Worm (Caenorhabditis elegans) whole organism, L1 larva: ENCODE data around the gene str-125.

Source experiments
- C04F5.9 ChIP-seq: sonication (generic microtip); optimal IDR thresholded peaks from 2 replicates; lab custom pipeline; 2016; ENCODE audit warnings: missing genetic modification characterization, missing compliant biosample characterization
- F16B12.6 ChIP-seq: fragments of 150-350 bp; optimal IDR thresholded peaks from 2 replicates; lab custom pipeline; 2014; ENCODE audit warnings: missing biosample characterization, missing genetic modification characterization
- Y116A8C.19 ChIP-seq: sonication (generic microtip); optimal IDR thresholded peaks from 2 replicates; lab custom pipeline; 2016; ENCODE audit warnings: missing compliant biosample characterization, missing genetic modification characterization, borderline replicate concordance
- ama-1 ChIP-seq: fragments of 150-350 bp; optimal IDR thresholded peaks from 2 replicates; lab custom pipeline; 2014
- blmp-1 ChIP-seq: fragments of 150-350 bp; optimal IDR thresholded peaks from 2 replicates; lab custom pipeline; 2014; ENCODE audit warnings: missing biosample characterization, missing genetic modification characterization
- ceh-63 ChIP-seq: fragments of 200-800 bp; sonication (Bioruptor generic); optimal IDR thresholded peaks from 2 replicates; lab custom pipeline; 2018; ENCODE audit warnings: mild to moderate bottlenecking, missing genetic modification characterization, missing compliant biosample characterization
- ceh-88 ChIP-seq: fragments of 200-800 bp; sonication (Bioruptor generic); IDR thresholded peaks from 2 replicates; pipeline ENCODE4 v1.3.6; 2022; ENCODE audit warnings: missing genetic modification characterization, missing compliant biosample characterization
- dpl-1 ChIP-seq, 3 experiments: fragments of 150-350 bp in 2 of 3; sonication (generic microtip) in 1 of 3; optimal IDR thresholded peaks; 2 replicates each; lab custom pipeline; 2014 to 2017; ENCODE audit warnings: missing biosample characterization in 3 of 3, missing genetic modification characterization in 3 of 3, missing genetic modification reagents in 3 of 3
- dsc-1 ChIP-seq: sonication (generic microtip); optimal IDR thresholded peaks from 2 replicates; lab custom pipeline; 2016; ENCODE audit warnings: mild to moderate bottlenecking, missing genetic modification characterization, missing compliant biosample characterization
- efl-1 ChIP-seq, 4 experiments: fragments of 150-350 bp; optimal IDR thresholded peaks in 3 of 4; peaks in 1 of 4; 1 replicate in 1 of 4; 2 replicates in 3 of 4; lab custom pipeline; 2014; ENCODE audit warnings: missing biosample characterization in 2 of 4, missing genetic modification characterization in 2 of 4, missing genetic modification reagents in 2 of 4
- efl-3 ChIP-seq: fragments of 200-800 bp; sonication (Bioruptor generic); optimal IDR thresholded peaks from 2 replicates; lab custom pipeline; 2018; ENCODE audit warnings: mild to moderate bottlenecking, missing genetic modification characterization, missing compliant biosample characterization
- fkh-8 ChIP-seq: sonication (generic microtip); optimal IDR thresholded peaks from 2 replicates; lab custom pipeline; 2016; ENCODE audit warnings: mild to moderate bottlenecking, missing genetic modification characterization, missing compliant biosample characterization
- fos-1 ChIP-seq: fragments of 150-350 bp; optimal IDR thresholded peaks from 2 replicates; lab custom pipeline; 2014; ENCODE audit warnings: missing biosample characterization, missing genetic modification characterization
- grh-1 ChIP-seq: fragments of 200-800 bp; sonication (Bioruptor generic); IDR thresholded peaks from 2 replicates; pipeline ENCODE4 v1.3.6; 2022; ENCODE audit warnings: missing genetic modification reagents, missing genetic modification characterization, missing compliant biosample characterization
- hlh-17 ChIP-seq: fragments of 200-800 bp; sonication (Bioruptor generic); optimal IDR thresholded peaks from 2 replicates; lab custom pipeline; 2018; ENCODE audit warnings: missing genetic modification characterization, mild to moderate bottlenecking, missing compliant biosample characterization, moderate library complexity, borderline replicate concordance
- hpl-2 ChIP-seq: fragments of 150-350 bp; optimal IDR thresholded peaks from 2 replicates; lab custom pipeline; 2014; ENCODE audit warnings: missing biosample characterization, missing genetic modification reagents, missing genetic modification characterization
- jun-1 ChIP-seq: fragments of 150-350 bp; optimal IDR thresholded peaks from 2 replicates; lab custom pipeline; 2014; ENCODE audit warnings: missing biosample characterization, missing genetic modification reagents, missing genetic modification characterization
- lin-14 ChIP-seq: fragments of 200-800 bp; sonication (Bioruptor generic); optimal IDR thresholded peaks from 2 replicates; lab custom pipeline; 2018; ENCODE audit warnings: mild to moderate bottlenecking, missing genetic modification characterization, moderate library complexity, missing compliant biosample characterization
- lin-39 ChIP-seq: fragments of 150-350 bp; optimal IDR thresholded peaks from 2 replicates; lab custom pipeline; 2014; ENCODE audit warnings: missing biosample characterization, missing genetic modification reagents, missing genetic modification characterization
- lir-3 ChIP-seq: sonication (generic microtip); optimal IDR thresholded peaks from 2 replicates; lab custom pipeline; 2016; ENCODE audit warnings: mild to moderate bottlenecking, missing genetic modification characterization, moderate library complexity, missing compliant biosample characterization; ENCODE audit not compliant: poor library complexity
- mef-2 ChIP-seq: fragments of 150-350 bp; optimal IDR thresholded peaks from 2 replicates; lab custom pipeline; 2014; ENCODE audit warnings: missing biosample characterization, missing genetic modification characterization
- nhr-11 ChIP-seq: fragments of 150-350 bp; optimal IDR thresholded peaks from 2 replicates; lab custom pipeline; 2014; ENCODE audit warnings: missing biosample characterization, missing genetic modification characterization
- nhr-19 ChIP-seq: fragments of 200-800 bp; sonication (Bioruptor generic); conservative IDR thresholded peaks from 2 replicates; pipeline ENCODE4 v1.3.6; 2022; ENCODE audit warnings: missing genetic modification characterization, missing compliant biosample characterization
- nhr-28 ChIP-seq: fragments of 150-350 bp; optimal IDR thresholded peaks from 2 replicates; lab custom pipeline; 2014; ENCODE audit warnings: missing biosample characterization, missing genetic modification characterization
- nhr-71 ChIP-seq: sonication (generic microtip); optimal IDR thresholded peaks from 2 replicates; lab custom pipeline; 2016; ENCODE audit warnings: mild to moderate bottlenecking, missing genetic modification characterization, moderate library complexity, missing compliant biosample characterization
- nhr-84 ChIP-seq: sonication (generic microtip); optimal IDR thresholded peaks from 2 replicates; lab custom pipeline; 2017; ENCODE audit warnings: missing biosample characterization, missing genetic modification characterization
- pag-3 ChIP-seq: sonication (generic microtip); optimal IDR thresholded peaks from 2 replicates; lab custom pipeline; 2017; ENCODE audit warnings: missing genetic modification characterization, mild to moderate bottlenecking, missing compliant biosample characterization, antibody characterized with exemption, borderline replicate concordance; ENCODE audit not compliant: insufficient read depth
- pqm-1 ChIP-seq: sonication (generic microtip); optimal IDR thresholded peaks from 3 replicates; lab custom pipeline; 2017; ENCODE audit warnings: missing biosample characterization, missing genetic modification characterization
- rnt-1 ChIP-seq: sonication (generic microtip); optimal IDR thresholded peaks from 2 replicates; lab custom pipeline; 2016; ENCODE audit warnings: mild to moderate bottlenecking, missing genetic modification characterization, moderate library complexity, missing compliant biosample characterization
- skn-1 ChIP-seq: fragments of 150-350 bp; optimal IDR thresholded peaks from 2 replicates; lab custom pipeline; 2014; ENCODE audit warnings: missing biosample characterization, missing genetic modification characterization
- snpc-4 ChIP-seq: fragments of 150-350 bp; optimal IDR thresholded peaks from 2 replicates; lab custom pipeline; 2014; ENCODE audit warnings: missing biosample characterization, missing genetic modification characterization
- sup-37 ChIP-seq: fragments of 200-800 bp; sonication (Bioruptor generic); optimal IDR thresholded peaks from 2 replicates; lab custom pipeline; 2018; ENCODE audit warnings: mild to moderate bottlenecking, missing genetic modification characterization, missing compliant biosample characterization
- tbx-2 ChIP-seq: sonication (generic microtip); optimal IDR thresholded peaks from 2 replicates; lab custom pipeline; 2016; ENCODE audit warnings: missing genetic modification characterization, missing compliant biosample characterization
- tlp-1 ChIP-seq: fragments of 150-350 bp; optimal IDR thresholded peaks from 2 replicates; lab custom pipeline; 2014; ENCODE audit warnings: missing biosample characterization, missing genetic modification characterization
- unc-62 ChIP-seq: fragments of 150-350 bp; optimal IDR thresholded peaks from 2 replicates; lab custom pipeline; 2014; ENCODE audit warnings: missing biosample characterization, missing genetic modification reagents, missing genetic modification characterization
- unc-86 ChIP-seq: sonication (generic microtip); optimal IDR thresholded peaks from 2 replicates; lab custom pipeline; 2016; ENCODE audit warnings: missing genetic modification characterization, missing compliant biosample characterization
- vab-15 ChIP-seq: sonication (generic microtip); optimal IDR thresholded peaks from 2 replicates; lab custom pipeline; 2017; ENCODE audit warnings: missing genotype, mild to moderate bottlenecking, missing genetic modification characterization, missing compliant biosample characterization
- ztf-11 ChIP-seq, 2 experiments: sonication (generic microtip); optimal IDR thresholded peaks; 2 replicates each; lab custom pipeline; 2016 to 2017; ENCODE audit warnings: missing genetic modification characterization in 2 of 2, missing biosample characterization in 1 of 2, missing compliant biosample characterization in 1 of 2
- ztf-4 ChIP-seq: fragments of 150-350 bp; optimal IDR thresholded peaks from 2 replicates; lab custom pipeline; 2014; ENCODE audit warnings: missing biosample characterization, missing genetic modification characterization

Gene str-125

ce11 chrV:17077889-17078288 lies 2.1 kb upstream of the str-125 start, which contains the start of gene T05E12.3:
T05E12.3 (minus strand) TSS chrV:17077989.
- TF ChIP-seq tlp-1 (tag; lab: Kevin White, UChicago) (no peak), F16B12.6 (tag; lab: Kevin White, UChicago) (no peak)

ce11 chrV:17071578-17071977 lies 4.2 kb downstream of the str-125 start, which contains the start of gene srbc-14:
srbc-14 (minus strand) TSS chrV:17071678.
- TF ChIP-seq nhr-11 (tag; lab: Kevin White, UChicago) (no peak), unc-86 (tag; lab: Kevin White, UChicago) (no peak), nhr-71 (tag; lab: Kevin White, UChicago) (no peak), mef-2 (tag; lab: Kevin White, UChicago) (no peak), dsc-1 (tag; lab: Kevin White, UChicago) (no peak), unc-62 (GFP tag; lab: Kevin White, UChicago) (no peak), snpc-4 (tag; lab: Kevin White, UChicago) (no peak), jun-1 (tag; lab: Kevin White, UChicago) (no peak), dpl-1 (GFP tag; optimal IDR thresholded peaks at IDR 0.05; lab: Kevin White, UChicago) (no peak), F16B12.6 (tag; lab: Kevin White, UChicago) (no peak), fos-1 (tag; lab: Kevin White, UChicago) (no peak), efl-3 (GFP tag; lab: Kevin White, UChicago) (no peak), vab-15 (no peak), ztf-4 (no peak)

ce11 chrV:17068839-17069238 lies 7.0 kb downstream of the str-125 start, which contains the start of gene T05E12.8:
T05E12.8 (plus strand) TSS chrV:17069139.
- TF ChIP-seq lir-3 (tag; lab: Kevin White, UChicago) = no peak
- TF ChIP-seq efl-1 (optimal IDR thresholded peaks at IDR 0.05; lab: Kevin White, UChicago) = no peak
- peak in 1 of 2 experiments; percentile 65 for TF ChIP-seq efl-1 (GFP tag; optimal IDR thresholded peaks at IDR 0.05 in 1 of 2; lab: Kevin White, UChicago)
- no peak for TF ChIP-seq hlh-17 (GFP tag; lab: Kevin White, UChicago)
- TF ChIP-seq C04F5.9 (tag; lab: Kevin White, UChicago) = no peak
- no peak for TF ChIP-seq sup-37 (GFP tag; lab: Kevin White, UChicago)
- no peak for TF ChIP-seq ztf-11 (tag; optimal IDR thresholded peaks at IDR 0.05; lab: Kevin White, UChicago)
- TF ChIP-seq, all 84 proteins: peak for 1

- no peak for TF ChIP-seq hpl-2 (GFP tag; lab: Kevin White, UChicago)
- TF ChIP-seq lin-14 (GFP tag; lab: Kevin White, UChicago) = no peak
- TF ChIP-seq tbx-2 = no peak
- no peak for TF ChIP-seq ama-1 (lab: Kevin White, UChicago)
- no peak for TF ChIP-seq rnt-1
- no peak for TF ChIP-seq lin-39
- TF ChIP-seq blmp-1 (tag; lab: Kevin White, UChicago) = no peak
- no peak for TF ChIP-seq skn-1 (tag; lab: Kevin White, UChicago)
- TF ChIP-seq fkh-8 (tag; lab: Kevin White, UChicago) = no peak
- TF ChIP-seq F16B12.6 (tag; lab: Kevin White, UChicago) = no peak
- no peak for TF ChIP-seq Y116A8C.19
- no peak for TF ChIP-seq vab-15
- no peak for TF ChIP-seq grh-1
- no peak for TF ChIP-seq pag-3 (tag; lab: Kevin White, UChicago)
- no peak for TF ChIP-seq nhr-19 (GFP tag; lab: Robert Waterston, UW)
- TF ChIP-seq nhr-84 (tag; lab: Kevin White, UChicago) = no peak
- no peak for TF ChIP-seq ceh-88 (GFP tag; lab: Robert Waterston, UW)
- TF ChIP-seq nhr-28 = no peak
- TF ChIP-seq ceh-63 (GFP tag; lab: Kevin White, UChicago) = no peak
- no peak for TF ChIP-seq pqm-1 (tag; lab: Kevin White, UChicago)
Measured at ce11 chrV:17066634-17067033, 9.2 kb downstream of the str-125 start.
